Worm (Caenorhabditis elegans) whole organism, L4 larva: Measurements from ENCODE around the gene szy-20.

ENCODE experiments used
- D1046.2 ChIP-seq: fragments of 200-800 bp; sonication (Bioruptor generic); IDR thresholded peaks from 2 replicates; pipeline ENCODE4 v1.3.6; 2022; ENCODE audit warnings: missing genetic modification characterization, missing compliant biosample characterization
- F10B5.3 ChIP-seq: sonication (generic microtip); optimal IDR thresholded peaks from 2 replicates; lab custom pipeline; 2016; ENCODE audit warnings: mild to moderate bottlenecking, missing genetic modification characterization, missing compliant biosample characterization
- Y105C5A.15 ChIP-seq: fragments of 200-800 bp; sonication (Bioruptor generic); IDR thresholded peaks from 2 replicates; pipeline ENCODE4 v1.3.6; 2022; ENCODE audit warnings: missing genetic modification characterization, missing compliant biosample characterization
- aly-2 ChIP-seq: sonication (generic microtip); optimal IDR thresholded peaks from 2 replicates; lab custom pipeline; 2018; ENCODE audit warnings: missing biosample characterization, missing genetic modification characterization
- arid-1 ChIP-seq: fragments of 200-800 bp; sonication (Bioruptor generic); conservative IDR thresholded peaks from 2 replicates; pipeline ENCODE4 v1.3.6; 2022; ENCODE audit warnings: missing genetic modification reagents, missing genetic modification characterization, missing compliant biosample characterization
- attf-4 ChIP-seq: sonication (generic microtip); optimal IDR thresholded peaks from 3 replicates; lab custom pipeline; 2017; ENCODE audit warnings: missing biosample characterization, missing genetic modification characterization
- ceh-20 ChIP-seq: fragments of 200-800 bp; sonication (Bioruptor generic); IDR thresholded peaks from 2 replicates; pipeline ENCODE4 v1.3.6; 2022; ENCODE audit warnings: missing genetic modification reagents, missing genetic modification characterization, missing compliant biosample characterization
- ceh-44 ChIP-seq: fragments of 200-800 bp; sonication (Bioruptor generic); IDR thresholded peaks from 2 replicates; pipeline ENCODE4 v1.3.6; 2022; ENCODE audit warnings: missing genetic modification reagents, missing genetic modification characterization, missing compliant biosample characterization
- cey-2 ChIP-seq: sonication (generic microtip); optimal IDR thresholded peaks from 3 replicates; lab custom pipeline; 2017; ENCODE audit warnings: missing genetic modification characterization, mild to moderate bottlenecking, missing compliant biosample characterization, antibody characterized with exemption, borderline replicate concordance; ENCODE audit not compliant: insufficient read depth
- ctbp-1 ChIP-seq: fragments of 200-800 bp; sonication (Bioruptor generic); IDR thresholded peaks from 2 replicates; pipeline ENCODE4 v1.3.6; 2022; ENCODE audit warnings: missing genetic modification reagents, missing genetic modification characterization, missing compliant biosample characterization
- daf-12 ChIP-seq: fragments of 150-350 bp; optimal IDR thresholded peaks from 2 replicates; lab custom pipeline; 2014; ENCODE audit warnings: missing biosample characterization, missing genetic modification reagents, missing genetic modification characterization
- daf-16 ChIP-seq, 3 experiments: sonication (generic microtip); optimal IDR thresholded peaks; 2 replicates each; lab custom pipeline; 2016 to 2017; ENCODE audit warnings: missing genetic modification characterization in 3 of 3, missing genetic modification reagents in 3 of 3, mild to moderate bottlenecking in 2 of 3, missing compliant biosample characterization in 2 of 3, missing biosample characterization in 1 of 3, moderate library complexity in 1 of 3
- daf-19 ChIP-seq: fragments of 200-800 bp; sonication (Bioruptor generic); conservative IDR thresholded peaks from 2 replicates; pipeline ENCODE4 v1.3.6; 2022; ENCODE audit warnings: missing genetic modification characterization, missing compliant biosample characterization
- daf-8 ChIP-seq: fragments of 200-800 bp; sonication (Bioruptor generic); IDR thresholded peaks from 2 replicates; pipeline ENCODE4 v1.3.6; 2022; ENCODE audit warnings: missing genetic modification characterization, missing compliant biosample characterization
- dmd-6 ChIP-seq: fragments of 200-800 bp; sonication (Bioruptor generic); IDR thresholded peaks from 2 replicates; pipeline ENCODE4 v1.3.6; 2022; ENCODE audit warnings: missing genetic modification reagents, missing genetic modification characterization, missing compliant biosample characterization
- dve-1 ChIP-seq: sonication (generic microtip); optimal IDR thresholded peaks from 2 replicates; lab custom pipeline; 2017; ENCODE audit warnings: antibody characterized with exemption, mild to moderate bottlenecking, missing genetic modification characterization, missing compliant biosample characterization; ENCODE audit not compliant: insufficient read depth
- fkh-10 ChIP-seq: fragments of 150-350 bp; optimal IDR thresholded peaks from 2 replicates; lab custom pipeline; 2014; ENCODE audit warnings: missing biosample characterization, missing genetic modification reagents, missing genetic modification characterization
- fos-1 ChIP-seq: fragments of 150-350 bp; optimal IDR thresholded peaks from 2 replicates; lab custom pipeline; 2014; ENCODE audit warnings: missing biosample characterization, missing genetic modification characterization
- gei-8 ChIP-seq: fragments of 200-800 bp; sonication (Bioruptor generic); optimal IDR thresholded peaks from 2 replicates; lab custom pipeline; 2018; ENCODE audit warnings: mild to moderate bottlenecking, missing genetic modification characterization, missing compliant biosample characterization
- hif-1 ChIP-seq, 2 experiments: sonication (generic microtip); optimal IDR thresholded peaks; 2 replicates each; lab custom pipeline; 2016 to 2017; ENCODE audit warnings: missing compliant biosample characterization in 2 of 2, missing genetic modification characterization in 2 of 2, missing genetic modification reagents in 2 of 2, missing genotype in 2 of 2, mild to moderate bottlenecking in 1 of 2
- hlh-11 ChIP-seq: fragments of 200-800 bp; sonication (Bioruptor generic); optimal IDR thresholded peaks from 2 replicates; lab custom pipeline; 2018; ENCODE audit warnings: mild to moderate bottlenecking, missing genetic modification characterization, missing compliant biosample characterization
- hlh-30 ChIP-seq: sonication (generic microtip); optimal IDR thresholded peaks from 2 replicates; lab custom pipeline; 2017; ENCODE audit warnings: antibody characterized with exemption, mild to moderate bottlenecking, missing genetic modification characterization, missing compliant biosample characterization; ENCODE audit not compliant: insufficient read depth
- hmg-1.1 ChIP-seq: fragments of 200-800 bp; sonication (Bioruptor generic); IDR thresholded peaks from 2 replicates; pipeline ENCODE4 v1.3.6; 2022; ENCODE audit warnings: missing genetic modification reagents, missing genetic modification characterization, missing compliant biosample characterization
- lim-7 ChIP-seq: fragments of 200-800 bp; sonication (Bioruptor generic); IDR thresholded peaks from 2 replicates; pipeline ENCODE4 v1.3.6; 2022; ENCODE audit warnings: missing genetic modification characterization, missing compliant biosample characterization
- lir-3 ChIP-seq: sonication (generic microtip); optimal IDR thresholded peaks from 2 replicates; lab custom pipeline; 2016; ENCODE audit warnings: mild to moderate bottlenecking, missing genetic modification characterization, missing compliant biosample characterization
- madf-5 ChIP-seq, 2 experiments: fragments of 200-800 bp; sonication (Bioruptor generic); IDR thresholded peaks; 2 replicates each; pipeline ENCODE4 v1.3.6; 2022; ENCODE audit warnings: missing compliant biosample characterization in 2 of 2, missing genetic modification characterization in 2 of 2
- mdl-1 ChIP-seq, 2 experiments: fragments of 150-350 bp in 1 of 2; sonication (generic microtip) in 1 of 2; optimal IDR thresholded peaks; 2 replicates each; lab custom pipeline; 2014 to 2017; ENCODE audit warnings: missing biosample characterization in 2 of 2, missing genetic modification characterization in 2 of 2
- mep-1 ChIP-seq: fragments of 150-350 bp; sonication (generic microtip); optimal IDR thresholded peaks from 3 replicates; lab custom pipeline; 2014; ENCODE audit warnings: missing biosample characterization, missing genetic modification characterization
- nhr-28 ChIP-seq: fragments of 150-350 bp; optimal IDR thresholded peaks from 2 replicates; lab custom pipeline; 2014; ENCODE audit warnings: missing biosample characterization, missing genetic modification characterization
- nhr-42 ChIP-seq: fragments of 200-800 bp; sonication (Bioruptor generic); IDR thresholded peaks from 2 replicates; pipeline ENCODE4 v1.3.6; 2022; ENCODE audit warnings: missing genetic modification characterization, missing compliant biosample characterization
- nhr-76 ChIP-seq: fragments of 150-350 bp; optimal IDR thresholded peaks from 2 replicates; lab custom pipeline; 2014; ENCODE audit warnings: missing biosample characterization, missing genetic modification characterization
- nhr-77 ChIP-seq: fragments of 150-350 bp; optimal IDR thresholded peaks from 2 replicates; lab custom pipeline; 2014; ENCODE audit warnings: missing biosample characterization, missing genetic modification characterization
- php-3 ChIP-seq: fragments of 200-800 bp; sonication (Bioruptor generic); IDR thresholded peaks from 2 replicates; pipeline ENCODE4 v1.3.6; 2022; ENCODE audit warnings: missing genetic modification reagents, missing genetic modification characterization, missing compliant biosample characterization
- pqm-1 ChIP-seq: sonication (generic microtip); optimal IDR thresholded peaks from 2 replicates; lab custom pipeline; 2017; ENCODE audit warnings: missing biosample characterization, missing genetic modification characterization
- rbr-2 ChIP-seq: sonication (generic microtip); optimal IDR thresholded peaks from 2 replicates; lab custom pipeline; 2016; ENCODE audit warnings: missing genotype, missing genetic modification characterization, missing compliant biosample characterization
- spr-1 ChIP-seq: sonication (generic microtip); optimal IDR thresholded peaks from 2 replicates; lab custom pipeline; 2016; ENCODE audit warnings: mild to moderate bottlenecking, missing genetic modification characterization, missing compliant biosample characterization
- spr-3 ChIP-seq: fragments of 200-800 bp; sonication (Bioruptor generic); optimal IDR thresholded peaks from 2 replicates; lab custom pipeline; 2018; ENCODE audit warnings: mild to moderate bottlenecking, missing genetic modification characterization, missing compliant biosample characterization
- zip-11 ChIP-seq: fragments of 200-800 bp; sonication (Bioruptor generic); IDR thresholded peaks from 2 replicates; pipeline ENCODE4 v1.3.6; 2022; ENCODE audit warnings: missing genetic modification characterization, missing compliant biosample characterization
- zip-2 ChIP-seq: fragments of 150-350 bp; optimal IDR thresholded peaks from 2 replicates; lab custom pipeline; 2014; ENCODE audit warnings: missing biosample characterization, missing genetic modification characterization

Gene szy-20

DNA sequence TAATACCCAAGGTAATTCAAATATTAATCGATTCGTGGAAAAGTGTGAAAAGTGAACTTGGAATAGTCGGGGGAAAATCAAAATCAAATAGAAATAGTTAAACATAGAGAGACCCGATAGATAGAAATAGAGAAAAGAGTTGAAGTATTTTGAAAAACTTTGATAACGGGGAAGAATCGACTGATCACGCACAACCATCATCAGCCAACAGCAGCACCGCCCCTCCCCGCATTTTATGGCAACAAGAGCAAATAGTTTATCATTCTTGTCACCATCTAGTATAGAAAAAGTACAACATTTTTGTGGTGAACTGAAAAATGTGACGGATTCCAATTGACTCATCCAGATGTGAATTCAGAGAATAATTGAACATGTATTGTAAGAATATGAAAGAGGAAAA lies 22.5 kb upstream of the szy-20 start:
- TF ChIP-seq pqm-1 (tag; lab: Kevin White, UChicago) (peak; percentile 71), nhr-42 (GFP tag; lab: Robert Waterston, UW) (no peak), php-3 (no peak), nhr-28 (tag; lab: Kevin White, UChicago) (peak; percentile 72), hlh-30 (tag; lab: Kevin White, UChicago) (peak; percentile 15), hif-1 (tag; optimal IDR thresholded peaks at IDR 0.05; lab: Kevin White, UChicago) (no peak), attf-4 (tag; lab: Kevin White, UChicago) (no peak), mdl-1 (tag; optimal IDR thresholded peaks at IDR 0.05; lab: Kevin White, UChicago) (peak in 1 of 2 experiments; percentile 18), D1046.2 (GFP tag; lab: Robert Waterston, UW) (no peak), hlh-11 (tag; lab: Kevin White, UChicago) (peak; percentile 60), dmd-6 (GFP tag; lab: Robert Waterston, UW) (peak; percentile 42; the same call in 1 of the 2 replicates), daf-16 (GFP tag; optimal IDR thresholded peaks at IDR 0.05; lab: Kevin White, UChicago) (no peak), daf-16 (tag; optimal IDR thresholded peaks at IDR 0.05; lab: Kevin White, UChicago) (peak; percentile 54), dve-1 (tag; lab: Kevin White, UChicago) (peak; percentile 46)

DNA sequence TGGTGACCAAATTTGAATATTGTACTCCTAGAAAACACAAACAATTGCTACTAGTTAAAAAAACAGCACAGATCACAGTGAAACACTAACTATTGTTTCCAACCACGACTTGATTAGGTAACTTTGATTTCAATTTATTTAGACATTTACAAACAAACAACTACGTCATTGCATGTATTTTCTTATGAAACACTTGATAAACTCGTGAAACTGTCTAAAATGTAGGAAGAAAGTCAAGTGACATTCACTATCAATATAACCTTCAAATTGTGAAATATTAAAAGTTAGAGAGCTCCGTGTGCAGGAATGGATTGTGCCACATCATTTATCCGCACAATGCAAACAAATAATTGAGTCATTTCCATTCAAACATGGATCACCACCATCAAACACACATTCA lies 21.1 kb upstream of the szy-20 start:
- TF ChIP-seq daf-19 (GFP tag; lab: Robert Waterston, UW) (no peak), Y105C5A.15 (GFP tag; lab: Robert Waterston, UW) (no peak), dve-1 (tag; lab: Kevin White, UChicago) (peak; percentile 68), nhr-76 (tag; lab: Kevin White, UChicago) (no peak), ctbp-1 (GFP tag; lab: Robert Waterston, UW) (no peak), ceh-44 (GFP tag; lab: Robert Waterston, UW) (no peak), zip-11 (GFP tag; lab: Robert Waterston, UW) (no peak), mep-1 (no peak), nhr-77 (tag; lab: Kevin White, UChicago) (peak; percentile 47), madf-5 (GFP tag; IDR thresholded peaks at IDR 0.05; lab: Robert Waterston, UW) (no peak), rbr-2 (tag; lab: Kevin White, UChicago) (no peak), daf-12 (tag; lab: Kevin White, UChicago) (no peak), F10B5.3 (no peak), fos-1 (no peak), spr-3 (GFP tag; lab: Kevin White, UChicago) (no peak), aly-2 (tag; lab: Kevin White, UChicago) (no peak), fkh-10 (no peak), gei-8 (GFP tag; lab: Kevin White, UChicago) (no peak), php-3 (no peak), spr-1 (tag; lab: Kevin White, UChicago) (no peak), dmd-6 (GFP tag; lab: Robert Waterston, UW) (peak; percentile 38), ceh-20 (no peak), zip-2 (tag; lab: Kevin White, UChicago) (no peak), lir-3 (no peak), daf-16 (GFP tag; optimal IDR thresholded peaks at IDR 0.05; lab: Kevin White, UChicago) (no peak), daf-16 (tag; optimal IDR thresholded peaks at IDR 0.05; lab: Kevin White, UChicago) (peak; percentile 78), nhr-28 (tag; lab: Kevin White, UChicago) (peak; percentile 55), hlh-30 (tag; lab: Kevin White, UChicago) (no peak), cey-2 (tag; lab: Kevin White, UChicago) (no peak), pqm-1 (tag; lab: Kevin White, UChicago) (peak; percentile 3), hlh-11 (tag; lab: Kevin White, UChicago) (peak; percentile 58), daf-8 (GFP tag; lab: Robert Waterston, UW) (no peak), hmg-1.1 (no peak), lim-7 (GFP tag; lab: Robert Waterston, UW) (no peak), arid-1 (GFP tag; lab: Robert Waterston, UW) (no peak)
